Worm (Caenorhabditis elegans): ENCODE data around the gene C37C3.1.

The C37C3.1 gene

ce11 chrV:7904389-7904788, 46.6 kb downstream of the C37C3.1 start:
- TF ChIP-seq mec-3 (tag; optimal IDR thresholded peaks at IDR 0.05; ENCODE audit: borderline replicate concordance) (no peak), hlh-13 (GFP tag; optimal IDR thresholded peaks at IDR 0.05) (no peak), hlh-8 (tag; optimal IDR thresholded peaks at IDR 0.05) (no peak), pat-9 (tag; optimal IDR thresholded peaks at IDR 0.05) (no peak), ceh-6 (GFP tag; optimal IDR thresholded peaks at IDR 0.05) (no peak), K02D7.2 (tag; optimal IDR thresholded peaks at IDR 0.05) (no peak), ceh-34 (tag; optimal IDR thresholded peaks at IDR 0.05) (no peak), dmd-4 (tag; optimal IDR thresholded peaks at IDR 0.05; ENCODE audit: borderline replicate concordance) (no peak), fax-1 (tag; optimal IDR thresholded peaks at IDR 0.05) (no peak), hlh-15 (tag; optimal IDR thresholded peaks at IDR 0.05) (no peak), nhr-232 (tag; optimal IDR thresholded peaks at IDR 0.05) (no peak)

ce11 chrV:7908431-7908830, 50.7 kb downstream of the C37C3.1 start:
- TF ChIP-seq eyg-1 (tag; optimal IDR thresholded peaks at IDR 0.05) (no peak), che-1 (tag; optimal IDR thresholded peaks at IDR 0.05) (no peak), zip-5 (tag; optimal IDR thresholded peaks at IDR 0.05) (no peak), unc-3 (GFP tag; conservative IDR thresholded peaks at IDR 0.05) (no peak), unc-3 (tag; optimal IDR thresholded peaks at IDR 0.05) (no peak), ceh-24 (tag; optimal IDR thresholded peaks at IDR 0.05) (no peak), fkh-6 (tag; optimal IDR thresholded peaks at IDR 0.05) (no peak), ceh-48 (tag; optimal IDR thresholded peaks at IDR 0.05) (no peak), odd-2 (tag; optimal IDR thresholded peaks at IDR 0.05) (no peak), ceh-9 (tag; optimal IDR thresholded peaks at IDR 0.05) (no peak), dve-1 (tag; optimal IDR thresholded peaks at IDR 0.05) (no peak), C38D4.7 (GFP tag; optimal IDR thresholded peaks at IDR 0.05) (no peak), ceh-19 (GFP tag; optimal IDR thresholded peaks at IDR 0.05) (no peak), ceh-14 (tag; optimal IDR thresholded peaks at IDR 0.05) (no peak), ztf-16 (tag; optimal IDR thresholded peaks at IDR 0.05) (no peak), sdc-2 (tag; optimal IDR thresholded peaks at IDR 0.05) (no peak), unc-42 (tag; optimal IDR thresholded peaks at IDR 0.05) (no peak), sox-2 (GFP tag; IDR thresholded peaks at IDR 0.05) (no peak)

All from whole organism, late embryonic.